Worm (Caenorhabditis elegans) whole organism, late embryonic: ENCODE data around the gene calf-1.

Experiments used
- ceh-19 ChIP-seq: fragments of 200-800 bp; sonication (Bioruptor generic); optimal IDR thresholded peaks from 2 replicates; lab custom pipeline; 2018; ENCODE audit warnings: mild to moderate bottlenecking, missing genetic modification characterization, missing compliant biosample characterization
- ceh-9 ChIP-seq: sonication (generic microtip); optimal IDR thresholded peaks from 2 replicates; lab custom pipeline; 2016; ENCODE audit warnings: mild to moderate bottlenecking, missing genetic modification characterization, inconsistent platforms, missing compliant biosample characterization
- dve-1 ChIP-seq: sonication (generic microtip); optimal IDR thresholded peaks from 2 replicates; lab custom pipeline; 2017; ENCODE audit warnings: antibody characterized with exemption, mild to moderate bottlenecking, missing genetic modification characterization, missing compliant biosample characterization
- elt-2 ChIP-seq: sonication (generic microtip); optimal IDR thresholded peaks from 2 replicates; lab custom pipeline; 2016; ENCODE audit warnings: missing genetic modification reagents, missing genetic modification characterization, missing compliant biosample characterization
- fkh-10 ChIP-seq: fragments of 150-350 bp; optimal IDR thresholded peaks from 2 replicates; lab custom pipeline; 2014; ENCODE audit warnings: missing biosample characterization, missing genetic modification reagents, missing genetic modification characterization
- hlh-8 ChIP-seq: sonication (generic microtip); optimal IDR thresholded peaks from 2 replicates; lab custom pipeline; 2016; ENCODE audit warnings: missing genotype, missing genetic modification characterization, missing compliant biosample characterization
- npax-4 ChIP-seq: sonication (generic microtip); optimal IDR thresholded peaks from 2 replicates; lab custom pipeline; 2016; ENCODE audit warnings: missing genetic modification characterization, missing compliant biosample characterization
- pha-4 ChIP-seq: fragments of 150-350 bp; optimal IDR thresholded peaks from 2 replicates; lab custom pipeline; 2018; ENCODE audit warnings: missing biosample characterization, missing genetic modification reagents, missing genetic modification characterization
- rnt-1 ChIP-seq: sonication (generic microtip); optimal IDR thresholded peaks from 2 replicates; lab custom pipeline; 2016; ENCODE audit warnings: missing genetic modification characterization, missing compliant biosample characterization

ce11 chrV:20485285-20485684 is 6.4 kb upstream of the calf-1 start, which contains the start of gene dhcr-7:
- TF ChIP-seq elt-2 (tag; lab: Kevin White, UChicago) (no peak), pha-4 (tag; lab: Kevin White, UChicago) (no peak), npax-4 (tag; lab: Kevin White, UChicago) (no peak), rnt-1 (tag; lab: Kevin White, UChicago) (no peak), ceh-19 (GFP tag; lab: Kevin White, UChicago) (no peak), dve-1 (no peak), ceh-9 (tag; lab: Kevin White, UChicago) (no peak), fkh-10 (GFP tag; lab: Kevin White, UChicago) (no peak), hlh-8 (tag; lab: Kevin White, UChicago) (no peak)
